Worm (Caenorhabditis elegans) whole organism, mixed stage, embryonic: ENCODE measurements around the gene ptr-14.

Experiments
- M03D4.4 ChIP-seq: sonication (generic microtip); optimal IDR thresholded peaks from 2 replicates; lab custom pipeline; 2017; ENCODE audit warnings: mild to moderate bottlenecking, missing genetic modification characterization, missing compliant biosample characterization
- elt-3 ChIP-seq: fragments of 150-350 bp; optimal IDR thresholded peaks from 2 replicates; lab custom pipeline; 2014; ENCODE audit warnings: missing biosample characterization, missing genetic modification characterization
- mep-1 ChIP-seq: fragments of 150-350 bp; optimal IDR thresholded peaks from 2 replicates; lab custom pipeline; 2017; ENCODE audit warnings: missing biosample characterization, missing genetic modification reagents, missing genetic modification characterization, inconsistent platforms
- unc-39 ChIP-seq: fragments of 150-350 bp; optimal IDR thresholded peaks from 2 replicates; lab custom pipeline; 2014; ENCODE audit warnings: missing biosample characterization, missing genetic modification characterization
- ztf-11 ChIP-seq: fragments of 150-350 bp; optimal IDR thresholded peaks from 2 replicates; lab custom pipeline; 2014; ENCODE audit warnings: missing biosample characterization, missing genetic modification characterization

- TF ChIP-seq elt-3 (tag; lab: Kevin White, UChicago), result no peak
- TF ChIP-seq ztf-11 (tag; lab: Kevin White, UChicago), result no peak
- no peak for TF ChIP-seq unc-39 (tag; lab: Kevin White, UChicago)
- TF ChIP-seq M03D4.4 (tag; lab: Kevin White, UChicago), result no peak
- no peak for TF ChIP-seq mep-1 (tag; lab: Kevin White, UChicago)
Measured at ce11 chrIV:10578367-10578766, 36.9 kb upstream of the ptr-14 start, which contains the start of gene lgc-43.
